Worm (Caenorhabditis elegans) whole organism, midembryonic: ENCODE data around the gene cln-3.3.

Experiments used
- T22C8.4 ChIP-seq: fragments of 200-800 bp; sonication (Bioruptor generic); IDR thresholded peaks from 2 replicates; pipeline ENCODE4 v1.3.6; 2022; ENCODE audit warnings: missing genetic modification characterization, missing compliant biosample characterization
- cog-1 ChIP-seq: sonication (generic microtip); optimal IDR thresholded peaks from 2 replicates; lab custom pipeline; 2016; ENCODE audit warnings: missing genetic modification characterization, missing compliant biosample characterization
- flt-1 ChIP-seq: fragments of 200-800 bp; sonication (Bioruptor generic); IDR thresholded peaks from 2 replicates; pipeline ENCODE4 v1.3.6; 2022; ENCODE audit warnings: missing genetic modification characterization, missing compliant biosample characterization
- klf-2 ChIP-seq: fragments of 200-800 bp; sonication (Bioruptor generic); conservative IDR thresholded peaks from 2 replicates; pipeline ENCODE4 v1.3.6; 2022; ENCODE audit warnings: missing genetic modification reagents, missing genetic modification characterization, missing compliant biosample characterization
- med-1 ChIP-seq: sonication (generic microtip); optimal IDR thresholded peaks from 2 replicates; lab custom pipeline; 2017; ENCODE audit warnings: missing genetic modification characterization, mild to moderate bottlenecking, missing compliant biosample characterization, antibody characterized with exemption, missing genetic modification reagents; ENCODE audit not compliant: insufficient read depth
- ref-1 ChIP-seq: fragments of 200-800 bp; sonication (Bioruptor generic); conservative IDR thresholded peaks from 2 replicates; pipeline ENCODE4 v1.3.6; 2022; ENCODE audit warnings: missing genetic modification reagents, missing genetic modification characterization, missing compliant biosample characterization
- tab-1 ChIP-seq: fragments of 200-800 bp; sonication (Bioruptor generic); IDR thresholded peaks from 2 replicates; pipeline ENCODE4 v1.3.6; 2022; ENCODE audit warnings: missing genetic modification characterization, missing compliant biosample characterization
- ztf-23 ChIP-seq: fragments of 200-800 bp; sonication (Bioruptor generic); IDR thresholded peaks from 2 replicates; pipeline ENCODE4 v1.3.6; 2022; ENCODE audit warnings: missing genetic modification reagents, missing genetic modification characterization, missing compliant biosample characterization
- ztf-29 ChIP-seq: fragments of 200-800 bp; sonication (Bioruptor generic); IDR thresholded peaks from 2 replicates; pipeline ENCODE4 v1.3.6; 2022; ENCODE audit warnings: missing genetic modification reagents, missing genetic modification characterization, missing compliant biosample characterization

cln-3.3 gene

ce11 chrV:8682719-8683118 is at the start of gene cln-3.3:
Gene cln-3.3 (plus strand): TSS chrV:8683052.
- TF ChIP-seq tab-1 (GFP tag; lab: Robert Waterston, UW) (no peak), ztf-23 (GFP tag; lab: Robert Waterston, UW) (no peak), cog-1 (tag; lab: Kevin White, UChicago) (no peak), ref-1 (no peak), med-1 (GFP tag; lab: Kevin White, UChicago) (no peak), T22C8.4 (GFP tag; lab: Robert Waterston, UW) (no peak)

- TF ChIP-seq klf-2 (GFP tag; lab: Robert Waterston, UW) (no peak), ztf-23 (GFP tag; lab: Robert Waterston, UW) (no peak), ref-1 (no peak), med-1 (GFP tag; lab: Kevin White, UChicago) (no peak), tab-1 (GFP tag; lab: Robert Waterston, UW) (no peak), ztf-29 (GFP tag; lab: Robert Waterston, UW) (no peak), flt-1 (GFP tag; lab: Robert Waterston, UW) (no peak), T22C8.4 (GFP tag; lab: Robert Waterston, UW) (no peak), cog-1 (tag; lab: Kevin White, UChicago) (no peak)
Measured at ce11 chrV:8635575-8635974, 47.3 kb upstream of the cln-3.3 start, which contains the start of gene oac-29. Gene oac-29 (minus strand): TSS chrV:8635675.

ce11 chrV:8636907-8637306 is 45.9 kb upstream of the cln-3.3 start, which contains the start of gene grl-12:
Gene grl-12 (minus strand): TSS chrV:8637007.
- TF ChIP-seq cog-1 (tag; lab: Kevin White, UChicago) (no peak), flt-1 (GFP tag; lab: Robert Waterston, UW) (no peak), klf-2 (GFP tag; lab: Robert Waterston, UW) (no peak), T22C8.4 (GFP tag; lab: Robert Waterston, UW) (no peak), tab-1 (GFP tag; lab: Robert Waterston, UW) (no peak), ztf-23 (GFP tag; lab: Robert Waterston, UW) (no peak), ztf-29 (GFP tag; lab: Robert Waterston, UW) (no peak), ref-1 (no peak), med-1 (GFP tag; lab: Kevin White, UChicago) (no peak)

DNA sequence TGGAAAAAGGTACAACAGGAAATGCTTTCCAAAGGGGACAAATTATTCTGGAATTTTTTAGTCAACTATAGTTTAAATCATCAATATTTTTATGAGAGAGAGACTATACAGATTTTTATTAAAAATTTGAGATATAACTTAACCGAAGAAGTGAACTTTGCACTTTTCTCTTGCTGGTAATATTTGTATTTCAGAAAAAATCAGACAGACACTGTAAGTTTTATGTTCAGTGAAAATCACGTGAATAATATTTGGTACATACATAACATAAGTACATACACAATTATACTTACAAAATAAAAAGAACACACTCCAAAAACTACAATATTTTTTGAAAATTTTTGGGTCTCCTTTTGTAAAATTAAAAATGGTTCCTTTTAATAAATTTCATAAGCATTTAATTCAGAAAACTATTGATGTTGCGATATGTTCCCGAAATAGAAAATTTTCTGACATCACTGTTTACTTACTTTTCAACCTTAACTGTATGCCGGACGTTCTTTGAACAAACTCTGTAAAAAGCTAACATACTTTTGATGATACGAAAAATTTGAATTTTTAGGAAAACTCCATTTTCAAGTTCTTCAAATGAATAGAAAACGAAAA is 45.1 kb upstream of the cln-3.3 start, which contains the start of the genes F28A12.10 and acd-4:
Gene F28A12.10 (minus strand): TSS at position 101 of the 606 bp plus-strand sequence.
Gene acd-4 (plus strand): TSS at position 556 of the 606 bp plus-strand sequence.
- TF ChIP-seq ztf-23 (GFP tag; lab: Robert Waterston, UW) (no peak), med-1 (GFP tag; lab: Kevin White, UChicago) (no peak), ref-1 (no peak), cog-1 (tag; lab: Kevin White, UChicago) (no peak), tab-1 (GFP tag; lab: Robert Waterston, UW) (no peak), ztf-29 (GFP tag; lab: Robert Waterston, UW) (no peak), T22C8.4 (GFP tag; lab: Robert Waterston, UW) (no peak), flt-1 (GFP tag; lab: Robert Waterston, UW) (no peak), klf-2 (GFP tag; lab: Robert Waterston, UW) (no peak)

DNA sequence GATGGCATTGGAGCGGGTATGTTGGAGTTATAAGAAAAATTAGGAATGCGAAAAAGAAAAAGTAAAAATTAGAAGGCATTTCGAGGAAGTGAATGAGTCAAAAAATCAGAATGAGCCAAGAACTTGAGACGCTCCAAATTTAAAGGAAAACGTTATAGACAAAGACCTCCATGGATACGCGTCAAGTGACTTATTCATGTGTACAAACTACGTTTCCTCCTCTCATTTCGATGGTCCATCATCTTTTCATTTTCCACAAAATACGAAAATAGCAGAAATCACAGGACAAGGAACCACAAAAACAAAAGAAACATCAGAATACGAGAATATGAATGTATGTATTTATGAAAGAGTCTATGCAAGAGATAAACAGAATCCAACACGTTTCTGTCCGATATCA is 41.6 kb upstream of the cln-3.3 start, which contains the start of gene F28A12.3:
Gene F28A12.3 (minus strand): TSS at position 101 of the 400 bp plus-strand sequence.
- TF ChIP-seq ztf-29 (GFP tag; lab: Robert Waterston, UW), result no peak
- no peak for TF ChIP-seq flt-1 (GFP tag; lab: Robert Waterston, UW)
- no peak for TF ChIP-seq klf-2 (GFP tag; lab: Robert Waterston, UW)
- TF ChIP-seq cog-1 (tag; lab: Kevin White, UChicago), result no peak
- TF ChIP-seq T22C8.4 (GFP tag; lab: Robert Waterston, UW), result no peak
- no peak for TF ChIP-seq tab-1 (GFP tag; lab: Robert Waterston, UW)
- no peak for TF ChIP-seq ref-1
- TF ChIP-seq med-1 (GFP tag; lab: Kevin White, UChicago), result no peak
- no peak for TF ChIP-seq ztf-23 (GFP tag; lab: Robert Waterston, UW)

DNA sequence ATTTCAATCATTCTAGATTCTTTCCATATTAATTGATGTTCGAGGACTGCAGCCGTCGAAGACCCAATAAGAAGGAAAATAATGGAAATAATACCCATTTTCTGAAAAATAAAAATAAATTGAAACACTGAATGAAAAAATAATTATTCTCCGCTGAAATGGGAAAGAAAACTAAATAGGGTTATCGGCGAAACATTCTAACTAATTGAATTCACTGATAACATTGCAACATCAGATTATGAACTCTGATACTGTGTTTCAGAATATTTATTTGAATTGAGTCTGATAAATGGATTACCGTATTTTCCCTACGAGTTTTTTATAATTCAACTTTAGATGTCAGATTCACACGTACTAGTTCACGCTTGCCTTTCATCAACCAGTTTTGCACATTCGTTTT is 39.8 kb upstream of the cln-3.3 start, which contains the start of gene asp-13:
Gene asp-13 (minus strand): TSS at position 101 of the 400 bp plus-strand sequence.
- no peak for TF ChIP-seq cog-1 (tag; lab: Kevin White, UChicago)
- TF ChIP-seq ref-1, result no peak
- TF ChIP-seq flt-1 (GFP tag; lab: Robert Waterston, UW), result no peak
- no peak for TF ChIP-seq klf-2 (GFP tag; lab: Robert Waterston, UW)
- TF ChIP-seq med-1 (GFP tag; lab: Kevin White, UChicago), result no peak
- no peak for TF ChIP-seq ztf-23 (GFP tag; lab: Robert Waterston, UW)
- TF ChIP-seq tab-1 (GFP tag; lab: Robert Waterston, UW), result no peak
- TF ChIP-seq ztf-29 (GFP tag; lab: Robert Waterston, UW), result no peak
- TF ChIP-seq T22C8.4 (GFP tag; lab: Robert Waterston, UW), result no peak

- TF ChIP-seq ref-1 (no peak), med-1 (GFP tag; lab: Kevin White, UChicago) (no peak), flt-1 (GFP tag; lab: Robert Waterston, UW) (no peak), klf-2 (GFP tag; lab: Robert Waterston, UW) (no peak), ztf-29 (GFP tag; lab: Robert Waterston, UW) (no peak), cog-1 (tag; lab: Kevin White, UChicago) (no peak), T22C8.4 (GFP tag; lab: Robert Waterston, UW) (no peak), tab-1 (GFP tag; lab: Robert Waterston, UW) (no peak), ztf-23 (GFP tag; lab: Robert Waterston, UW) (no peak)
Measured at ce11 chrV:8648251-8648650, 34.6 kb upstream of the cln-3.3 start.

DNA sequence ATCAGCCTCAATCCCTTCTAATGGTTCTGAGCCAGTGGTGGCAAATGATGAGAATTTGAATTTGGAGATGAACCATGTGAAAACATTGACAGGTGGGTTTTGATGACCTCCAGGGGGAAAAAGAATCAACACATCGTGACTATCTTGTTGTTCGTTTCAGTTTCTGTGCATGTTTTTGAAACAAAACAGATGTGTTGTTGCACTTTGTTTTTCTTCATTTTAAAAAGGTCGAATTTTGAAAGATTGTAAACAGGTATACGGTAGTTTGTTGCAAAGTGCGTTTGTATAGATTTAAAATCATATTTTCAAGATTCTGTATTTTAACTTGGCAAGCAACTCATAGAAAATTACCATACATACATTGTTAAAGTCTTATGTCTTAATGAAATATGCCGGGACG is 32.5 kb upstream of the cln-3.3 start:
- TF ChIP-seq med-1 (GFP tag; lab: Kevin White, UChicago) (no peak), tab-1 (GFP tag; lab: Robert Waterston, UW) (no peak), klf-2 (GFP tag; lab: Robert Waterston, UW) (no peak), ztf-29 (GFP tag; lab: Robert Waterston, UW) (no peak), ztf-23 (GFP tag; lab: Robert Waterston, UW) (no peak), flt-1 (GFP tag; lab: Robert Waterston, UW) (no peak), T22C8.4 (GFP tag; lab: Robert Waterston, UW) (no peak), ref-1 (no peak), cog-1 (tag; lab: Kevin White, UChicago) (no peak)
